Worm (Caenorhabditis elegans) whole organism, L2 larva: ENCODE measurements around the gene ceh-90.

Source experiments
- C34F6.9 ChIP-seq: fragments of 150-350 bp; optimal IDR thresholded peaks from 2 replicates; lab custom pipeline; 2014; ENCODE audit warnings: missing biosample characterization, missing genetic modification characterization
- F13H6.1 ChIP-seq: sonication (generic microtip); optimal IDR thresholded peaks from 2 replicates; lab custom pipeline; 2016; ENCODE audit warnings: missing genetic modification characterization, missing compliant biosample characterization
- R02D3.7 ChIP-seq: fragments of 150-350 bp; optimal IDR thresholded peaks from 2 replicates; lab custom pipeline; 2014; ENCODE audit warnings: missing biosample characterization, missing genetic modification characterization
- Y55F3AM.14 ChIP-seq: fragments of 200-800 bp; sonication (Bioruptor generic); optimal IDR thresholded peaks from 2 replicates; lab custom pipeline; 2018; ENCODE audit warnings: mild to moderate bottlenecking, missing genetic modification characterization, missing compliant biosample characterization
- alr-1 ChIP-seq: fragments of 150-350 bp; optimal IDR thresholded peaks from 2 replicates; lab custom pipeline; 2014; ENCODE audit warnings: missing biosample characterization, missing genetic modification characterization
- aly-2 ChIP-seq: fragments of 150-350 bp; optimal IDR thresholded peaks from 2 replicates; lab custom pipeline; 2014; ENCODE audit warnings: missing biosample characterization, missing genetic modification characterization
- ama-1 ChIP-seq: fragments of 150-350 bp; optimal IDR thresholded peaks from 2 replicates; lab custom pipeline; 2018; ENCODE audit warnings: inconsistent platforms
- blmp-1 ChIP-seq: sonication (generic microtip); optimal IDR thresholded peaks from 2 replicates; lab custom pipeline; 2017; ENCODE audit warnings: missing genetic modification characterization, mild to moderate bottlenecking, missing compliant biosample characterization, antibody characterized with exemption, moderate library complexity; ENCODE audit not compliant: insufficient read depth
- ceh-16 ChIP-seq: fragments of 150-350 bp; optimal IDR thresholded peaks from 2 replicates; lab custom pipeline; 2014; ENCODE audit warnings: missing biosample characterization, missing genetic modification characterization
- ceh-82 ChIP-seq: fragments of 150-350 bp; optimal IDR thresholded peaks from 2 replicates; lab custom pipeline; 2014; ENCODE audit warnings: missing biosample characterization, missing genetic modification characterization
- crh-2 ChIP-seq: sonication (generic microtip); optimal IDR thresholded peaks from 2 replicates; lab custom pipeline; 2017; ENCODE audit warnings: missing biosample characterization, missing genetic modification characterization
- dmd-4 ChIP-seq: sonication (generic microtip); optimal IDR thresholded peaks from 2 replicates; lab custom pipeline; 2017; ENCODE audit warnings: missing biosample characterization, missing genetic modification characterization
- egl-27 ChIP-seq: sonication (generic microtip); optimal IDR thresholded peaks from 3 replicates; lab custom pipeline; 2017; ENCODE audit warnings: missing biosample characterization, missing genetic modification reagents, missing genetic modification characterization
- elt-1 ChIP-seq: fragments of 150-350 bp; optimal IDR thresholded peaks from 2 replicates; lab custom pipeline; 2014; ENCODE audit warnings: missing biosample characterization, missing genetic modification characterization
- elt-3 ChIP-seq: sonication (generic microtip); optimal IDR thresholded peaks from 2 replicates; lab custom pipeline; 2017; ENCODE audit warnings: missing biosample characterization, missing genetic modification characterization
- fos-1 ChIP-seq: fragments of 150-350 bp; optimal IDR thresholded peaks from 2 replicates; lab custom pipeline; 2014; ENCODE audit warnings: missing biosample characterization, missing genetic modification characterization
- gmeb-1 ChIP-seq: fragments of 150-350 bp; optimal IDR thresholded peaks from 2 replicates; lab custom pipeline; 2014; ENCODE audit warnings: missing biosample characterization, missing genetic modification characterization
- lin-11 ChIP-seq: fragments of 150-350 bp; sonication (generic microtip); optimal IDR thresholded peaks from 2 replicates; lab custom pipeline; 2014; ENCODE audit warnings: missing biosample characterization, missing genetic modification characterization, inconsistent platforms, mixed read lengths
- lin-13 ChIP-seq: fragments of 150-350 bp; optimal IDR thresholded peaks from 2 replicates; lab custom pipeline; 2014; ENCODE audit warnings: missing biosample characterization, missing genetic modification reagents, missing genetic modification characterization
- lin-39 ChIP-seq: fragments of 150-350 bp; optimal IDR thresholded peaks from 2 replicates; lab custom pipeline; 2014; ENCODE audit warnings: missing biosample characterization, missing genetic modification reagents, missing genetic modification characterization
- lsy-2 ChIP-seq, 2 experiments: fragments of 150-350 bp in 1 of 2; sonication (generic microtip) in 1 of 2; optimal IDR thresholded peaks; 2 replicates each; lab custom pipeline; 2014 to 2017; ENCODE audit warnings: missing biosample characterization in 2 of 2, missing genetic modification characterization in 2 of 2
- mab-5 ChIP-seq: fragments of 150-350 bp; optimal IDR thresholded peaks from 2 replicates; lab custom pipeline; 2014; ENCODE audit warnings: missing biosample characterization, missing genetic modification characterization
- mbf-1 ChIP-seq: sonication (generic microtip); optimal IDR thresholded peaks from 2 replicates; lab custom pipeline; 2017; ENCODE audit warnings: missing biosample characterization, missing genetic modification characterization
- mdl-1 ChIP-seq, 2 experiments: fragments of 150-350 bp in 1 of 2; sonication (generic microtip) in 1 of 2; optimal IDR thresholded peaks; 2 replicates each; lab custom pipeline; 2017; ENCODE audit warnings: missing biosample characterization in 2 of 2, missing genetic modification characterization in 2 of 2
- nhr-10 ChIP-seq: sonication (generic microtip); optimal IDR thresholded peaks from 2 replicates; lab custom pipeline; 2017; ENCODE audit warnings: missing biosample characterization, missing genetic modification characterization
- nhr-11 ChIP-seq: fragments of 150-350 bp; optimal IDR thresholded peaks from 2 replicates; lab custom pipeline; 2014; ENCODE audit warnings: missing biosample characterization, missing genetic modification characterization
- nhr-12 ChIP-seq: fragments of 150-350 bp; optimal IDR thresholded peaks from 2 replicates; lab custom pipeline; 2014; ENCODE audit warnings: missing biosample characterization, missing genetic modification characterization
- nhr-129 ChIP-seq: fragments of 150-350 bp; optimal IDR thresholded peaks from 2 replicates; lab custom pipeline; 2014; ENCODE audit warnings: missing biosample characterization, missing genetic modification characterization
- nhr-21 ChIP-seq: fragments of 150-350 bp; optimal IDR thresholded peaks from 2 replicates; lab custom pipeline; 2014; ENCODE audit warnings: missing biosample characterization, missing genetic modification characterization
- nhr-23 ChIP-seq: fragments of 150-350 bp; optimal IDR thresholded peaks from 2 replicates; lab custom pipeline; 2014; ENCODE audit warnings: missing biosample characterization, missing genetic modification reagents, missing genetic modification characterization
- nhr-237 ChIP-seq: fragments of 150-350 bp; optimal IDR thresholded peaks from 2 replicates; lab custom pipeline; 2014; ENCODE audit warnings: missing biosample characterization, missing genetic modification characterization
- nhr-25 ChIP-seq: fragments of 150-350 bp; sonication (generic microtip); optimal IDR thresholded peaks from 3 replicates; lab custom pipeline; 2014; ENCODE audit warnings: missing biosample characterization, missing genetic modification characterization
- nhr-6 ChIP-seq: fragments of 150-350 bp; optimal IDR thresholded peaks from 2 replicates; lab custom pipeline; 2014; ENCODE audit warnings: missing biosample characterization, missing genetic modification characterization
- nhr-77 ChIP-seq: fragments of 150-350 bp; optimal IDR thresholded peaks from 2 replicates; lab custom pipeline; 2014; ENCODE audit warnings: missing biosample characterization, missing genetic modification characterization
- peb-1 ChIP-seq: fragments of 150-350 bp; optimal IDR thresholded peaks from 2 replicates; lab custom pipeline; 2014; ENCODE audit warnings: missing biosample characterization, missing genetic modification characterization
- sem-4 ChIP-seq: fragments of 150-350 bp; optimal IDR thresholded peaks from 2 replicates; lab custom pipeline; 2014; ENCODE audit warnings: missing biosample characterization, missing genetic modification reagents, missing genetic modification characterization
- skn-1 ChIP-seq: sonication (generic microtip); optimal IDR thresholded peaks from 2 replicates; lab custom pipeline; 2017; ENCODE audit warnings: missing biosample characterization, missing genetic modification characterization
- sma-3 ChIP-seq: sonication (generic microtip); optimal IDR thresholded peaks from 2 replicates; lab custom pipeline; 2016; ENCODE audit warnings: missing genetic modification reagents, missing genetic modification characterization, missing compliant biosample characterization
- sma-9 ChIP-seq, 2 experiments: fragments of 150-350 bp in 1 of 2; sonication (generic microtip) in 1 of 2; optimal IDR thresholded peaks; 2 replicates each; lab custom pipeline; 2014 to 2016; ENCODE audit warnings: missing genetic modification characterization in 2 of 2, mild to moderate bottlenecking in 1 of 2, missing biosample characterization in 1 of 2, missing compliant biosample characterization in 1 of 2, missing genetic modification reagents in 1 of 2, moderate library complexity in 1 of 2
- snpc-4 ChIP-seq: fragments of 150-350 bp; optimal IDR thresholded peaks from 2 replicates; lab custom pipeline; 2014; ENCODE audit warnings: missing biosample characterization, missing genetic modification characterization
- unc-39 ChIP-seq: fragments of 150-350 bp; optimal IDR thresholded peaks from 2 replicates; lab custom pipeline; 2014; ENCODE audit warnings: missing biosample characterization, missing genetic modification characterization
- unc-55 ChIP-seq: fragments of 150-350 bp; sonication (generic microtip); optimal IDR thresholded peaks from 3 replicates; lab custom pipeline; 2014; ENCODE audit warnings: missing biosample characterization, missing genetic modification reagents, missing genetic modification characterization
- unc-62 ChIP-seq: fragments of 150-350 bp; optimal IDR thresholded peaks from 2 replicates; lab custom pipeline; 2014; ENCODE audit warnings: missing biosample characterization, missing genetic modification reagents, missing genetic modification characterization
- zag-1 ChIP-seq: fragments of 150-350 bp; optimal IDR thresholded peaks from 2 replicates; lab custom pipeline; 2014; ENCODE audit warnings: missing biosample characterization, missing genetic modification characterization
- ztf-1 ChIP-seq: fragments of 200-800 bp; sonication (Bioruptor generic); conservative IDR thresholded peaks from 2 replicates; pipeline ENCODE4 v1.3.6; 2022; ENCODE audit warnings: missing genetic modification characterization, missing compliant biosample characterization
- ztf-4 ChIP-seq: fragments of 150-350 bp; optimal IDR thresholded peaks from 2 replicates; lab custom pipeline; 2014; ENCODE audit warnings: missing biosample characterization, missing genetic modification characterization

The ceh-90 gene

ce11 chrX:14173850-14174249 lies 17.0 kb upstream of the ceh-90 start, which contains the start of gene idhb-1:
idhb-1 (minus strand) TSS chrX:14174063.
- TF ChIP-seq lin-13 (GFP tag; lab: Kevin White, UChicago) (peak; percentile 71), alr-1 (tag; lab: Kevin White, UChicago) (no peak), sma-3 (peak; percentile 62), nhr-129 (peak; percentile 78), R02D3.7 (tag; lab: Kevin White, UChicago) (no peak), mbf-1 (tag; lab: Kevin White, UChicago) (no peak), mdl-1 (tag; optimal IDR thresholded peaks at IDR 0.05; lab: Kevin White, UChicago) (peak in 1 of 2 experiments; percentile 22), ztf-4 (peak; percentile 19), unc-39 (tag; lab: Kevin White, UChicago) (no peak), fos-1 (tag; lab: Kevin White, UChicago) (peak; percentile 59), ama-1 (no peak), nhr-21 (peak; percentile 55), sem-4 (peak; percentile 39), unc-62 (GFP tag; lab: Kevin White, UChicago) (no peak), peb-1 (no peak), zag-1 (tag; lab: Kevin White, UChicago) (peak; percentile 31), egl-27 (tag; lab: Kevin White, UChicago) (peak; percentile 32), lsy-2 (tag; optimal IDR thresholded peaks at IDR 0.05; lab: Kevin White, UChicago) (peak; percentile 67 to 78), ceh-16 (tag; lab: Kevin White, UChicago) (no peak), snpc-4 (tag; lab: Kevin White, UChicago) (peak; percentile 23), nhr-25 (tag; lab: Kevin White, UChicago) (peak; percentile 76), gmeb-1 (tag; lab: Kevin White, UChicago) (peak; percentile 74), blmp-1 (tag; lab: Kevin White, UChicago) (no peak), sma-9 (GFP tag; optimal IDR thresholded peaks at IDR 0.05; lab: Kevin White, UChicago) (peak; percentile 74), sma-9 (tag; optimal IDR thresholded peaks at IDR 0.05; lab: Kevin White, UChicago) (no peak), dmd-4 (tag; lab: Kevin White, UChicago) (no peak), lin-11 (tag; lab: Kevin White, UChicago) (peak; percentile 53), nhr-23 (tag; lab: Kevin White, UChicago) (no peak), nhr-11 (tag; lab: Kevin White, UChicago) (no peak), crh-2 (peak; percentile 73), unc-55 (GFP tag; lab: Kevin White, UChicago) (peak; percentile 67), mab-5 (tag; lab: Kevin White, UChicago) (peak; percentile 80), F13H6.1 (tag; lab: Kevin White, UChicago) (peak; percentile 79), nhr-6 (peak; percentile 43), Y55F3AM.14 (GFP tag; lab: Kevin White, UChicago) (no peak), C34F6.9 (tag; lab: Kevin White, UChicago) (peak; percentile 62), ceh-82 (tag; lab: Kevin White, UChicago) (no peak), nhr-12 (tag; lab: Kevin White, UChicago) (no peak), skn-1 (tag; lab: Kevin White, UChicago) (no peak), nhr-10 (tag; lab: Kevin White, UChicago) (no peak), elt-3 (tag; lab: Kevin White, UChicago) (no peak)

ce11 chrX:14169569-14170031 lies 12.8 kb upstream of the ceh-90 start, which contains the start of gene sym-4:
sym-4 (minus strand) TSS chrX:14169619.
- TF ChIP-seq elt-3 (tag; lab: Kevin White, UChicago) (no peak), nhr-12 (tag; lab: Kevin White, UChicago) (no peak), peb-1 (peak; percentile 12), mdl-1 (tag; optimal IDR thresholded peaks at IDR 0.05; lab: Kevin White, UChicago) (peak; percentile 55 to 88), ztf-4 (peak; percentile 84), sma-3 (peak; percentile 96), nhr-21 (peak; percentile 94), mbf-1 (tag; lab: Kevin White, UChicago) (no peak), unc-39 (tag; lab: Kevin White, UChicago) (no peak), Y55F3AM.14 (GFP tag; lab: Kevin White, UChicago) (peak; percentile 5), egl-27 (tag; lab: Kevin White, UChicago) (peak; percentile 83), unc-55 (GFP tag; lab: Kevin White, UChicago) (peak; percentile 96), F13H6.1 (tag; lab: Kevin White, UChicago) (peak; percentile 90), dmd-4 (tag; lab: Kevin White, UChicago) (no peak), lin-13 (GFP tag; lab: Kevin White, UChicago) (peak; percentile 92), aly-2 (tag; lab: Kevin White, UChicago) (no peak), nhr-129 (peak; percentile 97), nhr-77 (peak; percentile 34), sma-9 (GFP tag; optimal IDR thresholded peaks at IDR 0.05; lab: Kevin White, UChicago) (peak; percentile 93), sma-9 (tag; optimal IDR thresholded peaks at IDR 0.05; lab: Kevin White, UChicago) (no peak), nhr-237 (tag; lab: Kevin White, UChicago) (peak; percentile 34), blmp-1 (tag; lab: Kevin White, UChicago) (peak; percentile 80), ztf-1 (no peak), mab-5 (tag; lab: Kevin White, UChicago) (peak; percentile 81), C34F6.9 (tag; lab: Kevin White, UChicago) (peak; percentile 98), elt-1 (tag; lab: Kevin White, UChicago) (no peak), R02D3.7 (tag; lab: Kevin White, UChicago) (no peak), nhr-10 (tag; lab: Kevin White, UChicago) (peak; percentile 22), ceh-16 (tag; lab: Kevin White, UChicago) (no peak), crh-2 (peak; percentile 96), unc-62 (GFP tag; lab: Kevin White, UChicago) (no peak), zag-1 (tag; lab: Kevin White, UChicago) (peak; percentile 92), ceh-82 (tag; lab: Kevin White, UChicago) (peak; percentile 32), alr-1 (tag; lab: Kevin White, UChicago) (no peak), lin-11 (tag; lab: Kevin White, UChicago) (peak; percentile 74), skn-1 (tag; lab: Kevin White, UChicago) (peak; percentile 8), lin-39 (tag; lab: Kevin White, UChicago) (no peak), nhr-6 (peak; percentile 76), ama-1 (peak; percentile 30)
